Worm (Caenorhabditis elegans): ENCODE measurements around the gene cfp-1.

ce11 chrIV:14129091-14129490 is 51.9 kb downstream of the cfp-1 start, which contains the start of gene srz-42:
- TF ChIP-seq nhr-12 (tag; optimal IDR thresholded peaks at IDR 0.05): no peak
- TF ChIP-seq elt-1 (tag; optimal IDR thresholded peaks at IDR 0.05): no peak
- no peak for TF ChIP-seq snpc-4 (tag; optimal IDR thresholded peaks at IDR 0.05)
- no peak for TF ChIP-seq nhr-28 (tag; optimal IDR thresholded peaks at IDR 0.05)
- TF ChIP-seq lin-39 (tag; optimal IDR thresholded peaks at IDR 0.05): no peak
- TF ChIP-seq unc-62 (GFP tag; optimal IDR thresholded peaks at IDR 0.05): no peak
